Worm (Caenorhabditis elegans): ENCODE results near the gene K11G12.6.

The K11G12.6 gene

ce11 chrX:6740282-6740982 lies 11.0 kb upstream of the K11G12.6 start:
- TF ChIP-seq sma-3 (GFP tag; optimal IDR thresholded peaks at IDR 0.05) (no peak), sma-9 (GFP tag; optimal IDR thresholded peaks at IDR 0.05) (peak; percentile 38), sma-9 (tag; optimal IDR thresholded peaks at IDR 0.05) (no peak), mab-5 (tag; optimal IDR thresholded peaks at IDR 0.05) (peak; percentile 29), ztf-11 (tag; optimal IDR thresholded peaks at IDR 0.05) (no peak), zag-1 (tag; optimal IDR thresholded peaks at IDR 0.05) (peak; percentile 67), unc-39 (tag; optimal IDR thresholded peaks at IDR 0.05) (no peak), nhr-23 (tag; optimal IDR thresholded peaks at IDR 0.05) (no peak), mdl-1 (tag; optimal IDR thresholded peaks at IDR 0.05) (peak; percentile 96 to 99), nhr-12 (tag; optimal IDR thresholded peaks at IDR 0.05) (no peak), unc-55 (GFP tag; optimal IDR thresholded peaks at IDR 0.05) (no peak)

ce11 chrX:6739034-6740008 lies 9.9 kb upstream of the K11G12.6 start:
- TF ChIP-seq unc-39 (tag; optimal IDR thresholded peaks at IDR 0.05) (no peak), nhr-129 (tag; optimal IDR thresholded peaks at IDR 0.05) (peak; percentile 65), unc-62 (GFP tag; optimal IDR thresholded peaks at IDR 0.05) (no peak), ceh-82 (tag; optimal IDR thresholded peaks at IDR 0.05) (no peak), C34F6.9 (tag; optimal IDR thresholded peaks at IDR 0.05) (peak; percentile 37), Y55F3AM.14 (GFP tag; optimal IDR thresholded peaks at IDR 0.05) (no peak), nhr-12 (tag; optimal IDR thresholded peaks at IDR 0.05) (no peak), skn-1 (tag; optimal IDR thresholded peaks at IDR 0.05) (no peak), ama-1 (optimal IDR thresholded peaks at IDR 0.05) (peak; percentile 7), mab-5 (tag; optimal IDR thresholded peaks at IDR 0.05) (no peak), nhr-11 (tag; optimal IDR thresholded peaks at IDR 0.05) (no peak), egl-27 (tag; optimal IDR thresholded peaks at IDR 0.05) (no peak), alr-1 (tag; optimal IDR thresholded peaks at IDR 0.05) (no peak), ztf-4 (tag; optimal IDR thresholded peaks at IDR 0.05) (peak; percentile 43), elt-3 (tag; optimal IDR thresholded peaks at IDR 0.05) (no peak), nhr-10 (tag; optimal IDR thresholded peaks at IDR 0.05) (no peak), nhr-21 (tag; optimal IDR thresholded peaks at IDR 0.05) (peak; percentile 15), nhr-77 (tag; optimal IDR thresholded peaks at IDR 0.05) (no peak), lin-13 (GFP tag; optimal IDR thresholded peaks at IDR 0.05) (no peak), sma-9 (GFP tag; optimal IDR thresholded peaks at IDR 0.05) (peak; percentile 83), sma-9 (tag; optimal IDR thresholded peaks at IDR 0.05) (no peak), nhr-23 (tag; optimal IDR thresholded peaks at IDR 0.05) (no peak), R02D3.7 (tag; optimal IDR thresholded peaks at IDR 0.05) (no peak), nhr-237 (tag; optimal IDR thresholded peaks at IDR 0.05) (no peak), gmeb-1 (tag; optimal IDR thresholded peaks at IDR 0.05) (peak; percentile 28), nhr-6 (tag; optimal IDR thresholded peaks at IDR 0.05) (no peak), ceh-16 (tag; optimal IDR thresholded peaks at IDR 0.05) (no peak), snpc-4 (tag; optimal IDR thresholded peaks at IDR 0.05) (no peak), unc-55 (GFP tag; optimal IDR thresholded peaks at IDR 0.05) (no peak), lsy-2 (tag; optimal IDR thresholded peaks at IDR 0.05) (peak in 1 of 2 experiments; percentile 30), ztf-1 (GFP tag; conservative IDR thresholded peaks at IDR 0.05) (no peak), lin-11 (tag; optimal IDR thresholded peaks at IDR 0.05) (no peak), blmp-1 (tag; optimal IDR thresholded peaks at IDR 0.05; ENCODE audit: insufficient read depth) (peak; percentile 39), sma-3 (GFP tag; optimal IDR thresholded peaks at IDR 0.05) (peak; percentile 74), elt-1 (tag; optimal IDR thresholded peaks at IDR 0.05) (no peak), ztf-11 (tag; optimal IDR thresholded peaks at IDR 0.05) (no peak), crh-2 (tag; optimal IDR thresholded peaks at IDR 0.05) (peak; percentile 51), ZK546.5 (tag; optimal IDR thresholded peaks at IDR 0.05) (no peak), F13H6.1 (tag; optimal IDR thresholded peaks at IDR 0.05) (peak; percentile 7), peb-1 (tag; optimal IDR thresholded peaks at IDR 0.05) (no peak), lin-39 (tag; optimal IDR thresholded peaks at IDR 0.05) (no peak), sem-4 (tag; optimal IDR thresholded peaks at IDR 0.05) (no peak), mbf-1 (tag; optimal IDR thresholded peaks at IDR 0.05) (no peak), fos-1 (tag; optimal IDR thresholded peaks at IDR 0.05) (no peak), nhr-25 (tag; optimal IDR thresholded peaks at IDR 0.05) (peak; percentile 97), zag-1 (tag; optimal IDR thresholded peaks at IDR 0.05) (peak; percentile 38), dmd-4 (tag; optimal IDR thresholded peaks at IDR 0.05) (no peak), aly-2 (tag; optimal IDR thresholded peaks at IDR 0.05) (no peak)
